Worm (Caenorhabditis elegans) whole organism, young adult: ENCODE data around the gene str-140.

Experiments
- F49E8.2 ChIP-seq: sonication (generic microtip); optimal IDR thresholded peaks from 3 replicates; lab custom pipeline; 2017; ENCODE audit warnings: missing genetic modification characterization, mild to moderate bottlenecking, missing compliant biosample characterization, antibody characterized with exemption, moderate library complexity; ENCODE audit not compliant: insufficient read depth
- F57A8.1 ChIP-seq: fragments of 200-800 bp; sonication (Bioruptor generic); optimal IDR thresholded peaks from 2 replicates; lab custom pipeline; 2018; ENCODE audit warnings: mild to moderate bottlenecking, missing genetic modification characterization, moderate library complexity, missing compliant biosample characterization
- Y67H2A.10 ChIP-seq: fragments of 200-800 bp; sonication (Bioruptor generic); conservative IDR thresholded peaks from 2 replicates; pipeline ENCODE4 v1.3.6; 2022; ENCODE audit warnings: missing genetic modification reagents, missing genetic modification characterization, missing compliant biosample characterization
- athp-1 ChIP-seq: sonication (generic microtip); optimal IDR thresholded peaks from 2 replicates; lab custom pipeline; 2017; ENCODE audit warnings: mild to moderate bottlenecking, missing genetic modification characterization, missing compliant biosample characterization
- ceh-58 ChIP-seq: fragments of 200-800 bp; sonication (Bioruptor generic); IDR thresholded peaks from 2 replicates; pipeline ENCODE4 v1.3.6; 2022; ENCODE audit warnings: missing genetic modification characterization, missing compliant biosample characterization
- ceh-91 ChIP-seq: fragments of 200-800 bp; sonication (Bioruptor generic); IDR thresholded peaks from 2 replicates; pipeline ENCODE4 v1.3.6; 2022; ENCODE audit warnings: missing genetic modification reagents, missing genetic modification characterization, missing compliant biosample characterization
- dpff-1 ChIP-seq: sonication (generic microtip); optimal IDR thresholded peaks from 2 replicates; lab custom pipeline; 2017; ENCODE audit warnings: mild to moderate bottlenecking, missing genetic modification characterization, missing compliant biosample characterization
- efl-1 ChIP-seq: fragments of 150-350 bp; optimal IDR thresholded peaks from 2 replicates; lab custom pipeline; 2014; ENCODE audit warnings: missing biosample characterization, missing genetic modification reagents, missing genetic modification characterization
- ets-4 ChIP-seq: fragments of 200-800 bp; sonication (Bioruptor generic); optimal IDR thresholded peaks from 2 replicates; lab custom pipeline; 2018; ENCODE audit warnings: mild to moderate bottlenecking, missing genetic modification characterization, missing compliant biosample characterization
- pbrm-1 ChIP-seq: fragments of 200-800 bp; sonication (Bioruptor generic); IDR thresholded peaks from 2 replicates; pipeline ENCODE4 v1.3.6; 2022; ENCODE audit warnings: missing genetic modification reagents, missing genetic modification characterization, missing compliant biosample characterization
- pha-4 ChIP-seq: fragments of 150-350 bp; sonication (generic microtip); optimal IDR thresholded peaks from 2 replicates; lab custom pipeline; 2014; ENCODE audit warnings: missing biosample characterization, missing genetic modification reagents, missing genetic modification characterization
- rec-8 ChIP-seq, 2 experiments: sonication (generic microtip); optimal IDR thresholded peaks; 2 replicates each; lab custom pipeline; 2016; ENCODE audit warnings: mild to moderate bottlenecking in 2 of 2, missing genetic modification characterization in 2 of 2, missing genetic modification reagents in 2 of 2, missing genotype in 2 of 2, missing biosample characterization in 1 of 2, missing compliant biosample characterization in 1 of 2, moderate library complexity in 1 of 2
- snpc-4 ChIP-seq, 5 experiments: fragments of 150-350 bp in 1 of 5; sonication (generic microtip) in 4 of 5; optimal IDR thresholded peaks; 2 replicates each; lab custom pipeline; 2014 to 2018; ENCODE audit warnings: missing genetic modification characterization in 5 of 5, missing biosample characterization in 3 of 5, antibody characterized with exemption in 2 of 5, mild to moderate bottlenecking in 2 of 5, missing compliant biosample characterization in 2 of 5, missing genotype in 2 of 5, moderate library complexity in 2 of 5, missing genetic modification reagents in 1 of 5
- ztf-3 ChIP-seq: fragments of 200-800 bp; sonication (Bioruptor generic); optimal IDR thresholded peaks from 2 replicates; lab custom pipeline; 2018; ENCODE audit warnings: mild to moderate bottlenecking, missing genetic modification characterization, missing compliant biosample characterization

DNA sequence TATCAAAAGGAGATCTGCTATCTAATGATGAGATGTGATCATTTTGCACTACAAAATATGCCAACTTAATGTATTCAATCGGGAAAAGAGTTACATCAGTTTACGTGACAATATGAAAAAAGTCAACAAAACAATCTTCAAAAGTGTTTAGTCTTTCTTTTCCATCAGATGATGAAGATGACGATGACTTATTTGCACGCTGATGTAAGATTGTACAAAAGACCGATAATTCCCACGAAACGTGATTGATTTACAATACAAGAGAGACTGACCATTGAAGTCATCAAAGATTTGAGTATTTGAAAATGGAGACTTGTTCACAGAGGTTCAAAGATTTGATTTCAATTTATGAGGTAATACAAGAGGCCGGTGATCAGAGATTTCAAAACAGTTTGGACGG, 42.4 kb downstream of the str-140 start:
- TF ChIP-seq snpc-4 (GFP tag; optimal IDR thresholded peaks at IDR 0.05; lab: Kevin White, UChicago) = no peak
- no peak for TF ChIP-seq snpc-4 (tag; optimal IDR thresholded peaks at IDR 0.05; lab: Kevin White, UChicago)
- TF ChIP-seq F49E8.2 = no peak
- no peak for TF ChIP-seq pbrm-1 (GFP tag; lab: Robert Waterston, UW)
- no peak for TF ChIP-seq dpff-1
- no peak for TF ChIP-seq rec-8 (tag; optimal IDR thresholded peaks at IDR 0.05; lab: Kevin White, UChicago)
- TF ChIP-seq ceh-58 (GFP tag; lab: Robert Waterston, UW) = no peak
- TF ChIP-seq Y67H2A.10 (GFP tag; lab: Robert Waterston, UW) = no peak
- TF ChIP-seq efl-1 = no peak
- TF ChIP-seq athp-1 = no peak
- TF ChIP-seq ets-4 (GFP tag; lab: Kevin White, UChicago) = no peak
- TF ChIP-seq F57A8.1 (GFP tag; lab: Kevin White, UChicago) = no peak
- TF ChIP-seq ztf-3 (GFP tag; lab: Kevin White, UChicago) = no peak
- no peak for TF ChIP-seq pha-4 (tag; lab: Kevin White, UChicago)
- TF ChIP-seq ceh-91 = no peak
